Worm (Caenorhabditis elegans): Measurements from ENCODE around the gene mmab-1.
A peak's percentile ranks its signal among the peaks of the same experiment; 100 is the strongest.

mmab-1 gene

DNA sequence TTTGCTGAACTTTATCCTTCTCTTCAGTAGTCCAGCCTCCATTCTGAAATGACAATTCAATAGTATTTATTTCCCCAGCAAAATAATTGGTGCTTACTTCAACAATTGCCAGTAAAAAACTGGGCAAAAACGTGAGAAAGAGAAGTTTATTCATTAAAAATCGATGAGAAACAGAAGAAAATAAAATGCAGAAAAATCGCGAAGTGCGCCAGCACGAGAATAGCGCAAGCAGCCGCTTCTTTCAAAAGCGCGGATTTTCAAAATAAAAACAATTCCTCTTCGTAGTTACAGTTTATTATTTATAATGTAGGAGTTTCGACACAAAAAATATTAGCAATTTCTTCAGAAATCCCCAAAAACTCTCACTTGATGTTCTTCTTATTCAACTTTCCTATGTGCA, 41.0 kb upstream of the mmab-1 start, which contains the start of gene C27F2.9 (continued):
- TF ChIP-seq pqm-1 (tag; optimal IDR thresholded peaks at IDR 0.05) (peak; percentile 34), nhr-28 (tag; optimal IDR thresholded peaks at IDR 0.05) (no peak), snpc-4 (tag; optimal IDR thresholded peaks at IDR 0.05) (peak; percentile 91), sea-2 (GFP tag; optimal IDR thresholded peaks at IDR 0.05) (no peak), ztf-4 (tag; optimal IDR thresholded peaks at IDR 0.05) (no peak), unc-62 (GFP tag; optimal IDR thresholded peaks at IDR 0.05) (no peak)

- no peak for TF ChIP-seq ztf-11 (tag; optimal IDR thresholded peaks at IDR 0.05)
These were observed 40.5 kb upstream of the mmab-1 start, which contains the start of gene vps-22 for ce11 chrIII:4962393-4962792. vps-22 (minus strand) TSS chrIII:4962493.

ce11 chrIII:4961281-4961680, 39.4 kb upstream of the mmab-1 start:
- TF ChIP-seq fos-1 (tag; optimal IDR thresholded peaks at IDR 0.05) (no peak), ama-1 (optimal IDR thresholded peaks at IDR 0.05) (no peak), fkh-2 (tag; optimal IDR thresholded peaks at IDR 0.05) (no peak), sea-2 (GFP tag; optimal IDR thresholded peaks at IDR 0.05) (no peak), nhr-43 (tag; optimal IDR thresholded peaks at IDR 0.05; ENCODE audit: poor library complexity, severe bottlenecking) (no peak)

- TF ChIP-seq snpc-4 (tag; optimal IDR thresholded peaks at IDR 0.05) (no peak), nhr-25 (tag; optimal IDR thresholded peaks at IDR 0.05) (no peak), lsy-12 (tag; optimal IDR thresholded peaks at IDR 0.05) (no peak), sea-2 (GFP tag; optimal IDR thresholded peaks at IDR 0.05) (no peak), ama-1 (optimal IDR thresholded peaks at IDR 0.05) (no peak)
These were observed 38.3 kb upstream of the mmab-1 start, which contains the start of gene C27F2.4 for ce11 chrIII:4960204-4960603. C27F2.4 (minus strand) TSS chrIII:4960304.

DNA sequence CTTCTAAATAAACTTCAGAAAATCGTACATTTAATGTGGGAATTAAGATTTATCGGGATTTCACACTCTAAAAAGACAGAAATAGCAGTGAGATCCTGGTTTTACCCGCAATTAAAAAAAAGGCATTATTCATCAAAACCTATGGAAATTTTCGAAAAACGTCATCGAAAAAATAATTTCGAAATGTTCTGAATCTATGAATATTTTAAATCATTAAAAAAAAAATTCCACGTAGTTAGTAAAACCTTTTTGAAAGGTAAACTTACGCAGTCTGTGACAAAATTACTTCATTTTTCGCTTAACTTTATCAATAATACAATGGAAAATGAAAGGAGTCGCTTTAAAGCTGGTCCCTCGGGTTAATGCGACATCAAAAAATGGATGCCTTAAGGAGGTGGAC, 34.7 kb upstream of the mmab-1 start, which contains the start of gene C26E6.1:
Gene C26E6.1 (plus strand): TSS at position 301 of the 400 bp plus-strand sequence.
- no peak for TF ChIP-seq snpc-4 (tag; optimal IDR thresholded peaks at IDR 0.05)
- no peak for TF ChIP-seq daf-12 (tag; optimal IDR thresholded peaks at IDR 0.05)
- TF ChIP-seq skn-1 (tag; optimal IDR thresholded peaks at IDR 0.05) = no peak
- no peak for TF ChIP-seq zag-1 (tag; optimal IDR thresholded peaks at IDR 0.05)
- no peak for TF ChIP-seq nhr-23 (tag; optimal IDR thresholded peaks at IDR 0.05)
- TF ChIP-seq fkh-10 (GFP tag; optimal IDR thresholded peaks at IDR 0.05) = no peak
- TF ChIP-seq sea-2 (GFP tag; optimal IDR thresholded peaks at IDR 0.05) = no peak
- TF ChIP-seq nhr-25 (tag; optimal IDR thresholded peaks at IDR 0.05) = no peak
- TF ChIP-seq egl-27 (tag; optimal IDR thresholded peaks at IDR 0.05) = no peak
- TF ChIP-seq jun-1 (tag; optimal IDR thresholded peaks at IDR 0.05) = no peak
- TF ChIP-seq ztf-4 (tag; optimal IDR thresholded peaks at IDR 0.05) = no peak
- no peak for TF ChIP-seq nhr-77 (tag; optimal IDR thresholded peaks at IDR 0.05)
- no peak for TF ChIP-seq ama-1 (optimal IDR thresholded peaks at IDR 0.05)
- TF ChIP-seq R02D3.7 (tag; optimal IDR thresholded peaks at IDR 0.05) = no peak
- no peak for TF ChIP-seq egl-5 (tag; optimal IDR thresholded peaks at IDR 0.05)
- TF ChIP-seq eor-1 (tag; optimal IDR thresholded peaks at IDR 0.05) = no peak

DNA sequence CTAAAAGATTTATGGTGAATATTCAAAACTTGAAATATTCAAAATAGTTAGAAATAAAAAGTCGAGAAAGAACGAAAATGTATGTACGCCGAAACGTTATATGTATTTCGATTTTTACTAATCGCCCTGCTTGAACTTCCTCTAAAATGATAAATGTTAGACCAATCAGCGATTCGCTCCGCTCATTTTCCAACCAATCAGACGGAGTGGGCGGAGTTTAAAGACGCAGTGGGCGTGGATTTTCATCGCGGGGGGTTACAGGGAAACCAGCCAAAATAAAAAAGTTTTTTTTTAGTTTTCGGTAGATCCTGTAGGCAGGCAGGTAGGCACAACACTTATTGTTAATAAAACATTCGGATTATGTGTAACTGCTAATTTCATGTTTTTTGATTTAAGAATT, 31.1 kb upstream of the mmab-1 start:
- TF ChIP-seq skn-1 (tag; optimal IDR thresholded peaks at IDR 0.05) (no peak), nfya-1 (tag; optimal IDR thresholded peaks at IDR 0.05; ENCODE audit: insufficient read depth) (peak; percentile 94)

DNA sequence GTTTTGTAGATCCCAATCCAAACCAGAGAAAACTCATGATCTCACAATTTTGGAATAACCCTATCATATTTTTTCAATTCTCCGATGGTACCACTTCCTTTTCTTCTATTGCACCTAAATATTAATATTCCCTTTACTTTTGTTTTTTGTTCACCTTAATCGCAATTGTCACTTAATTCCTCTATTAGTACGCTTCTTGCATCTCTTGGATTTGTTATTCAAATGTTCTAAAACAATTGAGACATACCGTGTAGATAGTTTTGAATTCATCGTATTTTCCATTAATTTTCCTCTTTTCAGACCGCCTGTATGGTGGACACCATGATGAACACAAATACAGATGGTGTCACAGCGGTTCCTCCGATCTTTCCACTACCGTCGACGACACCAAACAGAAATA, 29.9 kb upstream of the mmab-1 start, which contains the start of gene flh-2:
Gene flh-2 (plus strand): TSS at position 301 of the 400 bp plus-strand sequence.
- TF ChIP-seq nhr-43 (tag; optimal IDR thresholded peaks at IDR 0.05; ENCODE audit: poor library complexity, severe bottlenecking) (no peak), R02D3.7 (tag; optimal IDR thresholded peaks at IDR 0.05) (no peak)

DNA sequence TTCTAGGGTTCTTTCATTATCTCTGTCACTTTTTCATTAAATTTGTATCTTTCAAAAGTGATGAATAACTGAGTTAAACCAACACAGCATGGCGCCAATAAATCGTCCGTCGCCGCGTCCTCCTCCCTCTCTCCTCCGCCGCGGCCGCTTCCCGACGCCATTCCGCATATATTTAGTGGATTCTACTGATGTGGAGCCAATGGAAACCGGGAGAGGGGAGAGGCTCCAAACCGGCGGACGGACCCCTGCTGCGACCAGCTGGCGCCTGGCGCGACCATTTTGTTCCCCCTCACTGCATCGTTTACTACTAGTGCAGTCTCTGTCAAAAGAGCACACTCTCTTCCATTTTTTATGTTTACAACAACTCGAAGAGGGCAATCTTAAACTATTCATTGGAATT, 29.3 kb upstream of the mmab-1 start:
- TF ChIP-seq egl-5 (tag; optimal IDR thresholded peaks at IDR 0.05) (peak; percentile 26), daf-12 (tag; optimal IDR thresholded peaks at IDR 0.05) (no peak), lin-39 (tag; optimal IDR thresholded peaks at IDR 0.05) (peak; percentile 66), nfya-1 (tag; optimal IDR thresholded peaks at IDR 0.05; ENCODE audit: insufficient read depth) (peak; percentile 43), hmg-11 (tag; optimal IDR thresholded peaks at IDR 0.05) (peak; percentile 6), ztf-11 (tag; optimal IDR thresholded peaks at IDR 0.05) (no peak), nhr-237 (tag; optimal IDR thresholded peaks at IDR 0.05) (no peak)
